Worm (Caenorhabditis elegans): ENCODE results near the gene F28D1.6.

Gene F28D1.6

ce11 chrIV:12410167-12410566 is 25.2 kb upstream of the F28D1.6 start, which contains the start of gene acl-13:
Gene acl-13, plus strand, starts transcription at chrIV:12410467.
- no peak for TF ChIP-seq unc-39 (tag; optimal IDR thresholded peaks at IDR 0.05)
- no peak for TF ChIP-seq sptf-1 (tag; optimal IDR thresholded peaks at IDR 0.05)
- no peak for TF ChIP-seq blmp-1 (tag; optimal IDR thresholded peaks at IDR 0.05)
- no peak for TF ChIP-seq cnd-1 (tag; optimal IDR thresholded peaks at IDR 0.05)
- no peak for TF ChIP-seq unc-62 (GFP tag; optimal IDR thresholded peaks at IDR 0.05)
- TF ChIP-seq ceh-43 (GFP tag; optimal IDR thresholded peaks at IDR 0.05), result no peak
- TF ChIP-seq M03D4.4 (tag; optimal IDR thresholded peaks at IDR 0.05), result no peak
- no peak for TF ChIP-seq nhr-12 (tag; optimal IDR thresholded peaks at IDR 0.05)
- TF ChIP-seq snpc-4 (tag; optimal IDR thresholded peaks at IDR 0.05), result no peak
- TF ChIP-seq elt-1 (tag; optimal IDR thresholded peaks at IDR 0.05; ENCODE audit: borderline replicate concordance, insufficient read depth), result no peak
- no peak for TF ChIP-seq bed-3 (GFP tag; optimal IDR thresholded peaks at IDR 0.05)
- TF ChIP-seq lsy-2 (tag; optimal IDR thresholded peaks at IDR 0.05), result no peak

ce11 chrIV:12408625-12409024 is 23.7 kb upstream of the F28D1.6 start, which contains the start of gene dsb-1:
Gene dsb-1, plus strand, starts transcription at chrIV:12408925.
- TF ChIP-seq hlh-1 (tag; optimal IDR thresholded peaks at IDR 0.05) (no peak), mls-2 (tag; optimal IDR thresholded peaks at IDR 0.05) (no peak), mab-5 (tag; optimal IDR thresholded peaks at IDR 0.05) (no peak), drap-1 (GFP tag; optimal IDR thresholded peaks at IDR 0.05) (no peak), ceh-43 (GFP tag; optimal IDR thresholded peaks at IDR 0.05) (no peak), nhr-28 (tag; optimal IDR thresholded peaks at IDR 0.05) (no peak), ces-1 (GFP tag; optimal IDR thresholded peaks at IDR 0.05) (no peak), sptf-1 (tag; optimal IDR thresholded peaks at IDR 0.05) (no peak), zip-8 (tag; optimal IDR thresholded peaks at IDR 0.05) (no peak)

ce11 chrIV:12404137-12404536 is 19.2 kb upstream of the F28D1.6 start, which contains the start of gene gex-3:
Gene gex-3, plus strand, starts transcription at chrIV:12404431.
- no peak for TF ChIP-seq nhr-76 (tag; optimal IDR thresholded peaks at IDR 0.05)
- TF ChIP-seq pha-4 (tag; optimal IDR thresholded peaks at IDR 0.05), result peak; percentile 84
- TF ChIP-seq bed-3 (GFP tag; optimal IDR thresholded peaks at IDR 0.05), result no peak
- peak; percentile 49 for TF ChIP-seq drap-1 (GFP tag; optimal IDR thresholded peaks at IDR 0.05)
- no peak for TF ChIP-seq snpc-4 (tag; optimal IDR thresholded peaks at IDR 0.05)
- no peak for TF ChIP-seq nhr-12 (tag; optimal IDR thresholded peaks at IDR 0.05)
- no peak for TF ChIP-seq ceh-83 (GFP tag; optimal IDR thresholded peaks at IDR 0.05)
- TF ChIP-seq hlh-1 (tag; optimal IDR thresholded peaks at IDR 0.05), result peak; percentile 48
- TF ChIP-seq mls-2 (tag; optimal IDR thresholded peaks at IDR 0.05), result peak; percentile 0
- peak; percentile 99 for TF ChIP-seq ces-1 (GFP tag; optimal IDR thresholded peaks at IDR 0.05)
- peak; percentile 54 for TF ChIP-seq ceh-39 (tag; optimal IDR thresholded peaks at IDR 0.05)
- no peak for TF ChIP-seq mab-5 (tag; optimal IDR thresholded peaks at IDR 0.05)
- TF ChIP-seq unc-120 (tag; optimal IDR thresholded peaks at IDR 0.05; ENCODE audit: poor library complexity, severe bottlenecking), result no peak
- no peak for TF ChIP-seq blmp-1 (tag; optimal IDR thresholded peaks at IDR 0.05)
- TF ChIP-seq nhr-2 (tag; optimal IDR thresholded peaks at IDR 0.05), result no peak
- TF ChIP-seq ham-2 (GFP tag; optimal IDR thresholded peaks at IDR 0.05), result no peak
- TF ChIP-seq ztf-11 (tag; optimal IDR thresholded peaks at IDR 0.05), result no peak
- TF ChIP-seq lin-13 (tag; optimal IDR thresholded peaks at IDR 0.05), result peak; percentile 77
- TF ChIP-seq sptf-1 (tag; optimal IDR thresholded peaks at IDR 0.05), result peak; percentile 33
- no peak for TF ChIP-seq lin-32 (GFP tag; optimal IDR thresholded peaks at IDR 0.05)
- TF ChIP-seq nhr-28 (tag; optimal IDR thresholded peaks at IDR 0.05), result no peak
- TF ChIP-seq lsy-2 (tag; optimal IDR thresholded peaks at IDR 0.05), result peak; percentile 84
- TF ChIP-seq nhr-237 (tag; optimal IDR thresholded peaks at IDR 0.05), result peak; percentile 91
- TF ChIP-seq tbx-8 (GFP tag; optimal IDR thresholded peaks at IDR 0.05), result no peak
- no peak for TF ChIP-seq sem-2 (GFP tag; optimal IDR thresholded peaks at IDR 0.05)
- TF ChIP-seq mep-1 (tag; optimal IDR thresholded peaks at IDR 0.05), result peak; percentile 97
- TF ChIP-seq elt-3 (tag; optimal IDR thresholded peaks at IDR 0.05), result no peak
- no peak for TF ChIP-seq M03D4.4 (tag; optimal IDR thresholded peaks at IDR 0.05)
- TF ChIP-seq flh-1 (GFP tag; optimal IDR thresholded peaks at IDR 0.05), result no peak
- no peak for TF ChIP-seq unc-39 (tag; optimal IDR thresholded peaks at IDR 0.05)
- no peak for TF ChIP-seq elt-1 (tag; optimal IDR thresholded peaks at IDR 0.05; ENCODE audit: borderline replicate concordance, insufficient read depth)
- no peak for TF ChIP-seq unc-62 (GFP tag; optimal IDR thresholded peaks at IDR 0.05)
- TF ChIP-seq ceh-43 (GFP tag; optimal IDR thresholded peaks at IDR 0.05), result peak; percentile 11
- TF ChIP-seq cnd-1 (tag; optimal IDR thresholded peaks at IDR 0.05), result no peak
- no peak for TF ChIP-seq zip-8 (tag; optimal IDR thresholded peaks at IDR 0.05)

All from whole organism, mixed stage, embryonic.